Worm (Caenorhabditis elegans) whole organism, mixed stage, embryonic: ENCODE measurements around the gene B0024.15.
A peak's percentile ranks its signal among the peaks of the same experiment; 100 is the strongest.

Source experiments
- M03D4.4 ChIP-seq: sonication (generic microtip); optimal IDR thresholded peaks from 2 replicates; lab custom pipeline; 2017; ENCODE audit warnings: mild to moderate bottlenecking, missing genetic modification characterization, missing compliant biosample characterization
- bed-3 ChIP-seq: fragments of 200-800 bp; sonication (Bioruptor generic); optimal IDR thresholded peaks from 3 replicates; lab custom pipeline; 2018; ENCODE audit warnings: mild to moderate bottlenecking, missing genetic modification characterization, moderate library complexity, missing compliant biosample characterization
- blmp-1 ChIP-seq: fragments of 150-350 bp; optimal IDR thresholded peaks from 2 replicates; lab custom pipeline; 2014; ENCODE audit warnings: missing biosample characterization, missing genetic modification characterization
- ceh-43 ChIP-seq: fragments of 200-800 bp; sonication (Bioruptor generic); optimal IDR thresholded peaks from 2 replicates; lab custom pipeline; 2018; ENCODE audit warnings: mild to moderate bottlenecking, missing genetic modification characterization, moderate library complexity, missing compliant biosample characterization
- ceh-83 ChIP-seq: fragments of 200-800 bp; sonication (Bioruptor generic); optimal IDR thresholded peaks from 2 replicates; lab custom pipeline; 2018; ENCODE audit warnings: mild to moderate bottlenecking, missing genetic modification characterization, missing compliant biosample characterization
- ces-1 ChIP-seq: fragments of 150-350 bp; optimal IDR thresholded peaks from 2 replicates; lab custom pipeline; 2014; ENCODE audit warnings: missing biosample characterization, missing genetic modification reagents, missing genetic modification characterization
- cnd-1 ChIP-seq: fragments of 200-800 bp; sonication (Bioruptor generic); optimal IDR thresholded peaks from 2 replicates; lab custom pipeline; 2018; ENCODE audit warnings: mild to moderate bottlenecking, missing genetic modification characterization, missing compliant biosample characterization
- drap-1 ChIP-seq: fragments of 200-800 bp; sonication (Bioruptor generic); optimal IDR thresholded peaks from 3 replicates; lab custom pipeline; 2018; ENCODE audit warnings: mild to moderate bottlenecking, missing genetic modification characterization, missing compliant biosample characterization
- elt-1 ChIP-seq: sonication (generic microtip); optimal IDR thresholded peaks from 2 replicates; lab custom pipeline; 2017; ENCODE audit warnings: missing genetic modification characterization, mild to moderate bottlenecking, missing compliant biosample characterization, antibody characterized with exemption, moderate library complexity, borderline replicate concordance; ENCODE audit not compliant: insufficient read depth
- elt-3 ChIP-seq: fragments of 150-350 bp; optimal IDR thresholded peaks from 2 replicates; lab custom pipeline; 2014; ENCODE audit warnings: missing biosample characterization, missing genetic modification characterization
- flh-1 ChIP-seq: fragments of 200-800 bp; sonication (Bioruptor generic); optimal IDR thresholded peaks from 2 replicates; lab custom pipeline; 2018; ENCODE audit warnings: mild to moderate bottlenecking, missing genetic modification characterization, moderate library complexity, missing compliant biosample characterization
- ham-2 ChIP-seq: fragments of 200-800 bp; sonication (Bioruptor generic); optimal IDR thresholded peaks from 2 replicates; lab custom pipeline; 2018; ENCODE audit warnings: mild to moderate bottlenecking, missing genetic modification characterization, missing compliant biosample characterization
- hlh-1 ChIP-seq: fragments of 150-350 bp; optimal IDR thresholded peaks from 2 replicates; lab custom pipeline; 2014; ENCODE audit warnings: missing biosample characterization, missing genetic modification reagents, missing genetic modification characterization
- lin-13 ChIP-seq: fragments of 150-350 bp; optimal IDR thresholded peaks from 2 replicates; lab custom pipeline; 2014; ENCODE audit warnings: missing biosample characterization, missing genetic modification characterization
- lin-32 ChIP-seq: fragments of 200-800 bp; sonication (Bioruptor generic); optimal IDR thresholded peaks from 2 replicates; lab custom pipeline; 2018; ENCODE audit warnings: mild to moderate bottlenecking, missing genetic modification characterization, missing compliant biosample characterization
- lsy-2 ChIP-seq: fragments of 150-350 bp; optimal IDR thresholded peaks from 2 replicates; lab custom pipeline; 2014; ENCODE audit warnings: missing biosample characterization, missing genetic modification characterization
- mep-1 ChIP-seq: fragments of 150-350 bp; optimal IDR thresholded peaks from 2 replicates; lab custom pipeline; 2017; ENCODE audit warnings: missing biosample characterization, missing genetic modification reagents, missing genetic modification characterization, inconsistent platforms
- mls-2 ChIP-seq: sonication (generic microtip); optimal IDR thresholded peaks from 2 replicates; lab custom pipeline; 2016; ENCODE audit warnings: mild to moderate bottlenecking, missing genetic modification characterization, moderate library complexity, missing compliant biosample characterization
- nhr-12 ChIP-seq: fragments of 150-350 bp; optimal IDR thresholded peaks from 2 replicates; lab custom pipeline; 2014; ENCODE audit warnings: missing biosample characterization, missing genetic modification characterization
- nhr-2 ChIP-seq: fragments of 150-350 bp; optimal IDR thresholded peaks from 2 replicates; lab custom pipeline; 2014; ENCODE audit warnings: missing biosample characterization, missing genetic modification characterization
- nhr-237 ChIP-seq: fragments of 150-350 bp; optimal IDR thresholded peaks from 2 replicates; lab custom pipeline; 2014; ENCODE audit warnings: missing biosample characterization, missing genetic modification characterization
- nhr-28 ChIP-seq: fragments of 150-350 bp; optimal IDR thresholded peaks from 2 replicates; lab custom pipeline; 2014; ENCODE audit warnings: missing biosample characterization, missing genetic modification characterization
- nhr-76 ChIP-seq: sonication (generic microtip); optimal IDR thresholded peaks from 2 replicates; lab custom pipeline; 2017; ENCODE audit warnings: missing biosample characterization, missing genetic modification characterization
- pha-4 ChIP-seq: fragments of 150-350 bp; optimal IDR thresholded peaks from 2 replicates; lab custom pipeline; 2018; ENCODE audit warnings: missing biosample characterization, missing genetic modification reagents, missing genetic modification characterization
- snpc-4 ChIP-seq: fragments of 150-350 bp; optimal IDR thresholded peaks from 2 replicates; lab custom pipeline; 2014; ENCODE audit warnings: missing biosample characterization, missing genetic modification characterization
- sptf-1 ChIP-seq: sonication (generic microtip); optimal IDR thresholded peaks from 2 replicates; lab custom pipeline; 2017; ENCODE audit warnings: mild to moderate bottlenecking, missing genetic modification characterization, moderate library complexity, missing compliant biosample characterization
- tbx-8 ChIP-seq: fragments of 200-800 bp; sonication (Bioruptor generic); optimal IDR thresholded peaks from 2 replicates; lab custom pipeline; 2018; ENCODE audit warnings: mild to moderate bottlenecking, missing genetic modification characterization, moderate library complexity, missing compliant biosample characterization
- unc-120 ChIP-seq: sonication (generic microtip); optimal IDR thresholded peaks from 2 replicates; lab custom pipeline; 2017; ENCODE audit warnings: missing genetic modification characterization, missing compliant biosample characterization; ENCODE audit not compliant: poor library complexity, severe bottlenecking
- unc-39 ChIP-seq: fragments of 150-350 bp; optimal IDR thresholded peaks from 2 replicates; lab custom pipeline; 2014; ENCODE audit warnings: missing biosample characterization, missing genetic modification characterization
- unc-62 ChIP-seq: fragments of 150-350 bp; optimal IDR thresholded peaks from 2 replicates; lab custom pipeline; 2014; ENCODE audit warnings: missing biosample characterization, missing genetic modification reagents, missing genetic modification characterization
- ztf-11 ChIP-seq: fragments of 150-350 bp; optimal IDR thresholded peaks from 2 replicates; lab custom pipeline; 2014; ENCODE audit warnings: missing biosample characterization, missing genetic modification characterization

The B0024.15 gene

DNA sequence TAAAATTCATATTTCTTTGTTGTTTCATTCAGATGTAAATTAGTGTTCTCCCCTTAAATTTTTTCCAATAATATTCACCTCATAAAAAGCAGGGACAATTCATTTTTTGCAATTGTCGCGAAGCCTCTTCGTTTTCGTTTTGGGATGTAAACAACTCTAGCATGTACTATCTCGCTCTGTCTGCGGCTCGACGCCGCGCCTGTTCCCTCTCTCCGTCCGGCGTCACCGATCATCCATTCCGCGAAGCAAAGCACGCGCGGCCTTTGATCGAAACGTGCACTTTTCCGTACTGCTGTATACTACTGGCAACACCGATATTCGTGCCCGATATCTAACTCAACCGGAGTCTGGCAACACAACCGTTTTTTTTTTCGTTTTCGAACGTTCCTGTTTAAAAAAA lies 42.9 kb upstream of the B0024.15 start:
- TF ChIP-seq tbx-8 (GFP tag; lab: Kevin White, UChicago) (no peak), pha-4 (peak; percentile 75), unc-62 (no peak), nhr-237 (no peak)

DNA sequence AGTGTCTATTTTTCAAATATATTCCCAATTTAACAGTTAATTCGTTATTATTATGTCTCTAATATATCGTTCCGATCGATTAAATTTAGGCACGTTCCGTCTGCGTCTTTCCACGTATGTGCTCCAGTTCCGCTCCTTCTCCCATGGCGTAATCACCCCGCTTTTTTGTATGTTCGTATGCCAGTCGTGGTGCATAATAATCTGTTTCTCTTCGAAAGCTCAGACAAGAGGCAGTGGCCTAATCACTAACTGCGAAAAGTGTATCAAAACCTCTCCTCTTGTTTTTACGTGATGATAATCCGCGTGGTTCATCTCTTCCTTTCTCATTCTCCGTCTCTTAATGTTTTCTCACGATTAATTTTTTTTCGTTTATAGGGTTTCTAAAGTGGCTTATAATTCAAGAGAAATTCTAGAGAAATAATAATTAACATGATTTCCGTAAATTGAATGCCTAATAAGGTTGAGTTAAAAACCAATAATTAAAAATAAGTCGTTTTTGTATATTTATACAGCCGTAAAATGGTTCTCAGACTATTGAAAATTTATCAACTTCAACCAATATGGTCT lies 42.1 kb upstream of the B0024.15 start:
- TF ChIP-seq elt-1: no peak
- TF ChIP-seq hlh-1: no peak
- TF ChIP-seq nhr-2 (tag; lab: Kevin White, UChicago): no peak
- TF ChIP-seq unc-39: no peak
- TF ChIP-seq drap-1 (GFP tag; lab: Kevin White, UChicago): no peak
- no peak for TF ChIP-seq flh-1 (GFP tag; lab: Kevin White, UChicago)
- TF ChIP-seq nhr-28 (tag; lab: Kevin White, UChicago): no peak
- TF ChIP-seq blmp-1 (tag; lab: Kevin White, UChicago): no peak
- no peak for TF ChIP-seq mls-2 (tag; lab: Kevin White, UChicago)
- TF ChIP-seq sptf-1 (tag; lab: Kevin White, UChicago): no peak
- no peak for TF ChIP-seq elt-3 (tag; lab: Kevin White, UChicago)
- TF ChIP-seq lin-13 (tag; lab: Kevin White, UChicago): no peak
- TF ChIP-seq M03D4.4 (tag; lab: Kevin White, UChicago): no peak
- TF ChIP-seq nhr-76 (tag; lab: Kevin White, UChicago): no peak

ce11 chrV:10248255-10248979 lies 41.4 kb upstream of the B0024.15 start, which contains the start of gene akt-1:
Gene akt-1 (plus strand): TSS chrV:10248905.
- TF ChIP-seq nhr-12 (tag; lab: Kevin White, UChicago) (no peak), lsy-2 (tag; lab: Kevin White, UChicago) (no peak), nhr-237 (no peak), blmp-1 (tag; lab: Kevin White, UChicago) (no peak), unc-62 (no peak), ceh-43 (GFP tag; lab: Kevin White, UChicago) (no peak), ztf-11 (tag; lab: Kevin White, UChicago) (no peak), nhr-28 (tag; lab: Kevin White, UChicago) (no peak), elt-3 (tag; lab: Kevin White, UChicago) (no peak), unc-120 (no peak), drap-1 (GFP tag; lab: Kevin White, UChicago) (no peak), ces-1 (no peak), ceh-83 (GFP tag; lab: Kevin White, UChicago) (no peak), snpc-4 (tag; lab: Kevin White, UChicago) (no peak), tbx-8 (GFP tag; lab: Kevin White, UChicago) (no peak), bed-3 (GFP tag; lab: Kevin White, UChicago) (no peak)

DNA sequence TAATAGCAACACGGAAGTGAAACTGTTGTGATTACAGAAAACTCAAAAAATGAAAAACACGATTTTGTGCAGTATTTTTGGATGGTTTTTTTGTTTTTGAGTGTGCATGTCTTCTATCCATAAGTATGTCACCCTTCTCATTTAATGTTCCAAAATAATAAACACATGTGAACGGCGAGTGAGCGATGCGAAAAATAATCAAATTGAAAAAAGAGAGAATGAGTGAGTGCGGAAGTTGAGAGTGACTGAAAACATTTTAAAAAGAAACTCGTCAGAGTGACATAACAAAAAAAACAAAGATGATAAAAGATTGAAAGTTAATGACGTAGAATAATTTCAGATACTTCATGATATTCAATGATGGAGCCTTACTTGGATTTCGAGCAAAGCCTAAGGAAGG lies 40.3 kb upstream of the B0024.15 start:
- no peak for TF ChIP-seq snpc-4 (tag; lab: Kevin White, UChicago)

DNA sequence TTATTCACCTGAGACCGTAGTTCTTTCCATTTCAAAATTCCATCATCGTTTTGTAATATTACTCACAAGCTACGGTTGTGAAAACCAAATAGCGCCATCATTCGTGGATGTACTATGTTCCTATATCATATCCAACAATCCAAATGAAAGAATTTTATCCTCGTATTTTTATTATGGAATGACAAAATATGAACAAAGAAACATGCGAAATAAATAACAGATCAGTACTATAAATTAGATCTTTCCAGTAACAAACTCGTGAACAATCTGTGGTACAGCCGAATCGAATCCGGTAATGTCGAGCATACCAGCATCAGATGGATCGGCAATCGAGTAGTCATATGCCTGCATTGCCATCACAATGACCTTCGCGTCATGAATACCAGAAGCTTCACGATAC lies 37.2 kb upstream of the B0024.15 start:
- TF ChIP-seq cnd-1 (no peak), nhr-237 (no peak), lin-32 (GFP tag; lab: Kevin White, UChicago) (no peak), ceh-83 (GFP tag; lab: Kevin White, UChicago) (no peak), hlh-1 (no peak), lin-13 (tag; lab: Kevin White, UChicago) (no peak), elt-3 (tag; lab: Kevin White, UChicago) (no peak), elt-1 (no peak), nhr-28 (tag; lab: Kevin White, UChicago) (no peak), drap-1 (GFP tag; lab: Kevin White, UChicago) (no peak), ces-1 (no peak), ham-2 (GFP tag; lab: Kevin White, UChicago) (no peak), unc-120 (no peak), mep-1 (no peak), nhr-76 (tag; lab: Kevin White, UChicago) (no peak), mls-2 (tag; lab: Kevin White, UChicago) (no peak), ceh-43 (GFP tag; lab: Kevin White, UChicago) (no peak), unc-39 (no peak)
